Worm (Caenorhabditis elegans): Measurements from ENCODE around the gene R11G11.16.

ce11 chrV:486684-487083 is 38.3 kb downstream of the R11G11.16 start, which contains the start of gene nhr-211:
- TF ChIP-seq ref-1 (GFP tag; conservative IDR thresholded peaks at IDR 0.05) (no peak), flt-1 (GFP tag; IDR thresholded peaks at IDR 0.05) (no peak), tab-1 (GFP tag; IDR thresholded peaks at IDR 0.05) (no peak), T22C8.4 (GFP tag; IDR thresholded peaks at IDR 0.05) (no peak), ztf-29 (GFP tag; IDR thresholded peaks at IDR 0.05) (no peak), ztf-23 (GFP tag; IDR thresholded peaks at IDR 0.05) (no peak), med-1 (GFP tag; optimal IDR thresholded peaks at IDR 0.05; ENCODE audit: insufficient read depth) (no peak)

Data from whole organism, midembryonic.